Worm (Caenorhabditis elegans): ENCODE data around the gene C25E10.11.
A peak's percentile ranks its signal among the peaks of the same experiment; 100 is the strongest.

The C25E10.11 gene

ce11 chrV:9095613-9096317 lies 37.2 kb upstream of the C25E10.11 start, which contains the start of gene F21C10.10 (continued):
- no peak for TF ChIP-seq pqm-1 (tag; optimal IDR thresholded peaks at IDR 0.05)
- TF ChIP-seq K02D7.2 (tag; optimal IDR thresholded peaks at IDR 0.05) = no peak
- no peak for TF ChIP-seq sox-4 (tag; optimal IDR thresholded peaks at IDR 0.05)
- TF ChIP-seq hlh-30 (tag; optimal IDR thresholded peaks at IDR 0.05; ENCODE audit: insufficient read depth) = peak; percentile 93
- TF ChIP-seq npax-4 (tag; optimal IDR thresholded peaks at IDR 0.05) = no peak
- TF ChIP-seq pha-4 (tag; optimal IDR thresholded peaks at IDR 0.05) = no peak
- peak; percentile 73 for TF ChIP-seq ceh-18 (tag; optimal IDR thresholded peaks at IDR 0.05)
- no peak for TF ChIP-seq ets-4 (tag; optimal IDR thresholded peaks at IDR 0.05)
- no peak for TF ChIP-seq tbx-7 (tag; optimal IDR thresholded peaks at IDR 0.05)
- TF ChIP-seq elt-4 (tag; optimal IDR thresholded peaks at IDR 0.05) = no peak
- TF ChIP-seq ttx-3 (tag; optimal IDR thresholded peaks at IDR 0.05) = no peak
- peak; percentile 37 for TF ChIP-seq dve-1 (tag; optimal IDR thresholded peaks at IDR 0.05)
- no peak for TF ChIP-seq pha-2 (tag; optimal IDR thresholded peaks at IDR 0.05)
- TF ChIP-seq ceh-22 (tag; optimal IDR thresholded peaks at IDR 0.05) = no peak
- peak; percentile 85 for TF ChIP-seq tbx-2 (tag; optimal IDR thresholded peaks at IDR 0.05)
- no peak for TF ChIP-seq ahr-1 (tag; optimal IDR thresholded peaks at IDR 0.05)
- TF ChIP-seq zip-5 (tag; optimal IDR thresholded peaks at IDR 0.05) = no peak
- no peak for TF ChIP-seq ama-1 (optimal IDR thresholded peaks at IDR 0.05)
- no peak for TF ChIP-seq F13H6.1 (tag; optimal IDR thresholded peaks at IDR 0.05)
- TF ChIP-seq unc-55 (GFP tag; optimal IDR thresholded peaks at IDR 0.05) = peak; percentile 84
- TF ChIP-seq unc-42 (tag; optimal IDR thresholded peaks at IDR 0.05) = peak; percentile 67
- no peak for TF ChIP-seq Y22D7AL.16 (tag; optimal IDR thresholded peaks at IDR 0.05)

- no peak for TF ChIP-seq tbx-7 (tag; optimal IDR thresholded peaks at IDR 0.05)
- TF ChIP-seq hlh-6 (tag; optimal IDR thresholded peaks at IDR 0.05) = no peak
- no peak for TF ChIP-seq nfya-1 (tag; optimal IDR thresholded peaks at IDR 0.05)
- TF ChIP-seq lim-6 (tag; optimal IDR thresholded peaks at IDR 0.05) = no peak
- no peak for TF ChIP-seq pax-1 (tag; optimal IDR thresholded peaks at IDR 0.05)
- no peak for TF ChIP-seq ceh-31 (tag; optimal IDR thresholded peaks at IDR 0.05)
- TF ChIP-seq unc-55 (GFP tag; optimal IDR thresholded peaks at IDR 0.05) = no peak
- TF ChIP-seq hlh-13 (GFP tag; optimal IDR thresholded peaks at IDR 0.05) = no peak
- no peak for TF ChIP-seq ceh-14 (tag; optimal IDR thresholded peaks at IDR 0.05)
- no peak for TF ChIP-seq ztf-16 (tag; optimal IDR thresholded peaks at IDR 0.05)
- TF ChIP-seq ttx-3 (tag; optimal IDR thresholded peaks at IDR 0.05) = no peak
- no peak for TF ChIP-seq che-1 (tag; optimal IDR thresholded peaks at IDR 0.05)
- no peak for TF ChIP-seq ama-1 (optimal IDR thresholded peaks at IDR 0.05)
- no peak for TF ChIP-seq F13H6.1 (tag; optimal IDR thresholded peaks at IDR 0.05)
- TF ChIP-seq sox-4 (tag; optimal IDR thresholded peaks at IDR 0.05) = no peak
- TF ChIP-seq pag-3 (tag; optimal IDR thresholded peaks at IDR 0.05; ENCODE audit: borderline replicate concordance) = no peak
- TF ChIP-seq pros-1 (tag; optimal IDR thresholded peaks at IDR 0.05) = no peak
- no peak for TF ChIP-seq ceh-2 (tag; optimal IDR thresholded peaks at IDR 0.05)
Observed at ce11 chrV:9094976-9095375, 36.4 kb upstream of the C25E10.11 start.

ce11 chrV:9094060-9094628 lies 35.6 kb upstream of the C25E10.11 start:
- TF ChIP-seq unc-86 (tag; optimal IDR thresholded peaks at IDR 0.05) (no peak), hlh-6 (tag; optimal IDR thresholded peaks at IDR 0.05) (no peak), unc-3 (GFP tag; conservative IDR thresholded peaks at IDR 0.05) (no peak), unc-3 (tag; optimal IDR thresholded peaks at IDR 0.05) (no peak), ceh-48 (tag; optimal IDR thresholded peaks at IDR 0.05) (no peak), hlh-8 (tag; optimal IDR thresholded peaks at IDR 0.05) (no peak), ceh-45 (GFP tag; IDR thresholded peaks at IDR 0.05) (no peak), ceh-34 (tag; optimal IDR thresholded peaks at IDR 0.05) (no peak), nhr-11 (tag; optimal IDR thresholded peaks at IDR 0.05) (no peak), ceh-30 (tag; optimal IDR thresholded peaks at IDR 0.05) (no peak)

Measured in whole organism, late embryonic.